Worm (Caenorhabditis elegans) whole organism, midembryonic: ENCODE data around the gene C01G10.5.

Experiments
- T22C8.4 ChIP-seq: fragments of 200-800 bp; sonication (Bioruptor generic); IDR thresholded peaks from 2 replicates; pipeline ENCODE4 v1.3.6; 2022; ENCODE audit warnings: missing genetic modification characterization, missing compliant biosample characterization
- cog-1 ChIP-seq: sonication (generic microtip); optimal IDR thresholded peaks from 2 replicates; lab custom pipeline; 2016; ENCODE audit warnings: missing genetic modification characterization, missing compliant biosample characterization
- med-1 ChIP-seq: sonication (generic microtip); optimal IDR thresholded peaks from 2 replicates; lab custom pipeline; 2017; ENCODE audit warnings: missing genetic modification characterization, mild to moderate bottlenecking, missing compliant biosample characterization, antibody characterized with exemption, missing genetic modification reagents; ENCODE audit not compliant: insufficient read depth
- ztf-23 ChIP-seq: fragments of 200-800 bp; sonication (Bioruptor generic); IDR thresholded peaks from 2 replicates; pipeline ENCODE4 v1.3.6; 2022; ENCODE audit warnings: missing genetic modification reagents, missing genetic modification characterization, missing compliant biosample characterization
- ztf-29 ChIP-seq: fragments of 200-800 bp; sonication (Bioruptor generic); IDR thresholded peaks from 2 replicates; pipeline ENCODE4 v1.3.6; 2022; ENCODE audit warnings: missing genetic modification reagents, missing genetic modification characterization, missing compliant biosample characterization

DNA sequence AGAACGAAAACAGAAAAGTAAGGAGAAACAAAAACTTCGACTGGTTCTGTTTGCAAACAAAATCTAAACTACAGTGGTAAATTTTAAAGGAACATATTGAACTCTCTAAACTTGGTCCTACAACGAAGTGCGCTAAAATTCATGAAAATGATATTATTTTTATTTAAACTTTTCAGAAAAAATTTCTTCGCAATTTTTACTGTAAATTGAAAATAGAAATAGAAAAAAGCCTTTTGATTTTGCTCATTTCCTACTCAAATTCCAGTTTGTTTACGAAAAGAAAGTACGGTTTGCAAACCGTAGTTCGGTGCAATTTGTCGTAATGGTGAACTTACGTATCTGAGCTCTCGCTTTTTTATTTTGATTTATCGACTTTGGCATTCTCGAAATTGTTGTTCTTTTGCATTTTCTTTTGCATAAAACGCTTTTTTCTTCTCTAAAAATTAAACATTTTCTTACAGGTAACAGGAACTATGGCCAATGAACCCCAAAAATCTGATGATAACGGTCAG, 23.4 kb downstream of the C01G10.5 start, which contains the start of gene otub-1:
- no peak for TF ChIP-seq ztf-23
- TF ChIP-seq med-1 (GFP tag; lab: Kevin White, UChicago), result no peak
- no peak for TF ChIP-seq ztf-29 (GFP tag; lab: Robert Waterston, UW)
- TF ChIP-seq cog-1 (tag; lab: Kevin White, UChicago), result no peak
- no peak for TF ChIP-seq T22C8.4 (GFP tag; lab: Robert Waterston, UW)
